Worm (Caenorhabditis elegans): Measurements from ENCODE around the gene ZK813.2.

The ZK813.2 gene

DNA sequence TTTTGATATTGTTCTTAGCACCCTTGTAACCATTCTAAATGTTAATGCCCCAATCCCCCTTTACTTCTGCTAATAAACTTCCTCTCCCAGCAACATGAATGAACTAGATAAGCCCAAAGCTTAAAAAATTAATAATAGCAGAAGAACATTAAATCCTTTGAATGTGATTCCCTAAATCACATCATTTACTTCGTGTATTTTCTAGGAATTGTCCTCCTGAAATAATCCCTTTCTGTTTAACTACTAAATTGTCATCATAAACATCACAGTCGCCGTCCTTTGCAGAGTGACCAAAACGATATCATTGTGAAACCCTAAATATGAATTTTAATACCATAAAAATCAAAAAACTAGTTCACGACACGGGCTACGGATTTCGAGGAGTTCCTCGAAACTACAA lies 27.6 kb upstream of the ZK813.2 start:
- peak; percentile 34 for TF ChIP-seq sox-4 (tag; optimal IDR thresholded peaks at IDR 0.05)
- TF ChIP-seq nhr-71 (tag; optimal IDR thresholded peaks at IDR 0.05) = no peak
- no peak for TF ChIP-seq ceh-8 (GFP tag; optimal IDR thresholded peaks at IDR 0.05)
- TF ChIP-seq fkh-8 (tag; optimal IDR thresholded peaks at IDR 0.05) = peak; percentile 6
- no peak for TF ChIP-seq nhr-28 (tag; optimal IDR thresholded peaks at IDR 0.05)
- peak; percentile 17 for TF ChIP-seq nhr-47 (tag; optimal IDR thresholded peaks at IDR 0.05)
- no peak for TF ChIP-seq sptf-1 (tag; optimal IDR thresholded peaks at IDR 0.05)
- peak; percentile 58 for TF ChIP-seq pax-3 (tag; optimal IDR thresholded peaks at IDR 0.05)
- TF ChIP-seq mab-9 (GFP tag; IDR thresholded peaks at IDR 0.05) = no peak
- TF ChIP-seq lin-39 (tag; optimal IDR thresholded peaks at IDR 0.05) = no peak
- no peak for TF ChIP-seq egl-27 (tag; optimal IDR thresholded peaks at IDR 0.05)
- TF ChIP-seq nhr-77 (tag; optimal IDR thresholded peaks at IDR 0.05) = no peak
- TF ChIP-seq pag-3 (tag; optimal IDR thresholded peaks at IDR 0.05; ENCODE audit: borderline replicate concordance, insufficient read depth) = no peak
- no peak for TF ChIP-seq nhr-90 (tag; optimal IDR thresholded peaks at IDR 0.05; ENCODE audit: poor library complexity)
- peak; percentile 87 for TF ChIP-seq dsc-1 (tag; optimal IDR thresholded peaks at IDR 0.05)
- no peak for TF ChIP-seq rnt-1 (tag; optimal IDR thresholded peaks at IDR 0.05)
- no peak for TF ChIP-seq snpc-4 (tag; optimal IDR thresholded peaks at IDR 0.05)
- no peak for TF ChIP-seq ceh-63 (GFP tag; optimal IDR thresholded peaks at IDR 0.05)
- no peak for TF ChIP-seq mdl-1 (tag; optimal IDR thresholded peaks at IDR 0.05)
- no peak for TF ChIP-seq fkh-4 (tag; optimal IDR thresholded peaks at IDR 0.05; ENCODE audit: borderline replicate concordance)
- TF ChIP-seq unc-62 (GFP tag; optimal IDR thresholded peaks at IDR 0.05) = no peak
- TF ChIP-seq hlh-17 (GFP tag; optimal IDR thresholded peaks at IDR 0.05; ENCODE audit: borderline replicate concordance) = no peak
- no peak for TF ChIP-seq nhr-237 (tag; optimal IDR thresholded peaks at IDR 0.05)
- no peak for TF ChIP-seq C34B4.2 (tag; optimal IDR thresholded peaks at IDR 0.05)
- no peak for TF ChIP-seq nhr-19 (GFP tag; conservative IDR thresholded peaks at IDR 0.05)
- no peak for TF ChIP-seq ama-1 (optimal IDR thresholded peaks at IDR 0.05)
- TF ChIP-seq vab-15 (tag; optimal IDR thresholded peaks at IDR 0.05) = no peak
- no peak for TF ChIP-seq isw-1 (GFP tag; IDR thresholded peaks at IDR 0.05)

DNA sequence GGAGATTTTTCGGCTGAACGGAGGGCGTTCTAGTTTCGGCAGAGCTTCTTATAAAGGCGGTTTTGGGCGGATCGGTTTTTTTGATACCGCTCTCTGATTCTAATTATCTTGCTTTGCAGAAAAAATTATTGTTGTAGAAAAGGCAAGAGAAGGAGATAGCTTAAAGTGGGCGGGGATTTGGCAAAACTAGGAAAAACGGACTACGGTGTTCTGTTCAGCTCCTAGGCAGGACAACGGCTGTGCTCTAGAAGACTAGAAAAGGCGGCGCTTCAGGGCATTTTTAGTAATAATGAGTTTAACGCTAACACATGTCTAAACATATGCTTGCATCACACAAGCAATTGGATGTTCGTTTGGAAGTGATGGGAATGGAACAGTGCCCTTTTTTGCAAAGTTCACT lies 24.5 kb upstream of the ZK813.2 start, which contains the start of gene C04F6.7:
Gene C04F6.7 (minus strand): TSS at position 101 of the 400 bp plus-strand sequence.
- TF ChIP-seq dpl-1 (GFP tag; optimal IDR thresholded peaks at IDR 0.05) (no peak), nhr-77 (tag; optimal IDR thresholded peaks at IDR 0.05) (no peak), mab-9 (GFP tag; IDR thresholded peaks at IDR 0.05) (no peak), tbx-2 (tag; optimal IDR thresholded peaks at IDR 0.05) (no peak), skn-1 (tag; optimal IDR thresholded peaks at IDR 0.05) (no peak), mep-1 (tag; optimal IDR thresholded peaks at IDR 0.05) (no peak), efl-1 (optimal IDR thresholded peaks at IDR 0.05) (no peak), efl-1 (GFP tag; optimal IDR thresholded peaks at IDR 0.05 in 1 of 2) (no peak), sptf-1 (tag; optimal IDR thresholded peaks at IDR 0.05) (no peak), lir-3 (tag; optimal IDR thresholded peaks at IDR 0.05; ENCODE audit: poor library complexity) (no peak), ceh-90 (tag; optimal IDR thresholded peaks at IDR 0.05) (no peak), pag-3 (tag; optimal IDR thresholded peaks at IDR 0.05; ENCODE audit: borderline replicate concordance, insufficient read depth) (no peak), swsn-7 (tag; optimal IDR thresholded peaks at IDR 0.05) (no peak)

DNA sequence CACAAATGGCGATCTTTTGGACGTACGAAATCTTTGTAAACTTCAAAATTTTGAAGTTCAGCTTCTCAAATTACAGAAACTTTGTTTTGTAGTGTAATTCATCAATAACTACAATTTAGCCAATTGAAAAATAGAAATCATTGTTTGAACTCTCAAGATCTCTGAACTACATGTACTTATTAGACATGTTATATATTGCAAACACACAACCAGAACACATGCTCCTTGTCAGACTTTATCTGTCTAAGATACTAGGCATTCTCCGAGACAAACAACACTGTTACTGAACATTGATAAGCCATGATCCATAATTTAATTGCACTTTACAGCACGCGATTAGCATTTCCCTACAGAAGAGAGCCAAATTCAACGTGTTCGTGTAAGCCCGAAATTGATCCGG lies 19.1 kb upstream of the ZK813.2 start, which contains the start of gene ZK813.6:
Gene ZK813.6 (plus strand): TSS at position 301 of the 400 bp plus-strand sequence.
- no peak for TF ChIP-seq ceh-8 (GFP tag; optimal IDR thresholded peaks at IDR 0.05)
- no peak for TF ChIP-seq unc-62 (GFP tag; optimal IDR thresholded peaks at IDR 0.05)
- no peak for TF ChIP-seq lin-14 (GFP tag; optimal IDR thresholded peaks at IDR 0.05)
- no peak for TF ChIP-seq swsn-7 (tag; optimal IDR thresholded peaks at IDR 0.05)
- TF ChIP-seq irx-1 (tag; optimal IDR thresholded peaks at IDR 0.05) = no peak
- TF ChIP-seq lin-39 (tag; optimal IDR thresholded peaks at IDR 0.05) = no peak
- no peak for TF ChIP-seq aly-2 (tag; optimal IDR thresholded peaks at IDR 0.05)
- no peak for TF ChIP-seq nhr-28 (tag; optimal IDR thresholded peaks at IDR 0.05)
- no peak for TF ChIP-seq ces-1 (GFP tag; optimal IDR thresholded peaks at IDR 0.05)
- no peak for TF ChIP-seq efl-1 (optimal IDR thresholded peaks at IDR 0.05)
- TF ChIP-seq efl-1 (GFP tag; optimal IDR thresholded peaks at IDR 0.05 in 1 of 2) = no peak
- TF ChIP-seq ama-1 (optimal IDR thresholded peaks at IDR 0.05) = no peak
- TF ChIP-seq nhr-76 (tag; optimal IDR thresholded peaks at IDR 0.05) = no peak
- no peak for TF ChIP-seq pqm-1 (tag; optimal IDR thresholded peaks at IDR 0.05)

All from whole organism, L1 larva.